Fruit fly (Drosophila melanogaster): Measurements from ENCODE around the gene CG1077.

Gene CG1077

dm6 chr3R:6170737-6171136, 3.5 kb downstream of the CG1077 start (continued):
- peak; percentile 15 for TF ChIP-seq hkb (optimal IDR thresholded peaks at IDR 0.05)
- TF ChIP-seq hkb (GFP tag; IDR thresholded peaks at IDR 0.05) = no peak
- peak; percentile 34 for TF ChIP-seq grau (tag; optimal IDR thresholded peaks at IDR 0.05)
- no peak for TF ChIP-seq CG31441 (GFP tag; IDR thresholded peaks at IDR 0.05)
- TF ChIP-seq chif (GFP tag; optimal IDR thresholded peaks at IDR 0.05) = no peak
- TF ChIP-seq cwo (GFP tag; optimal IDR thresholded peaks at IDR 0.05) = no peak
- TF ChIP-seq CG2875 (GFP tag; optimal IDR thresholded peaks at IDR 0.05) = no peak
- TF ChIP-seq ERR (GFP tag; optimal IDR thresholded peaks at IDR 0.05) = peak; percentile 23
- no peak for TF ChIP-seq oc (tag; optimal IDR thresholded peaks at IDR 0.05)
- TF ChIP-seq CG10431 (GFP tag; optimal IDR thresholded peaks at IDR 0.05) = no peak
- TF ChIP-seq CG13287 (GFP tag; IDR thresholded peaks at IDR 0.05; ENCODE audit: partially characterized antibody) = peak; percentile 48; the same call in 1 of the 2 replicates
- TF ChIP-seq Sin3A (optimal IDR thresholded peaks at IDR 0.05) = no peak
- peak; percentile 25 for TF ChIP-seq zfh2 (GFP tag; optimal IDR thresholded peaks at IDR 0.05)
- TF ChIP-seq vnd (GFP tag; IDR thresholded peaks at IDR 0.05; ENCODE audit: partially characterized antibody) = peak; percentile 23; the same call in 1 of the 3 replicates
- TF ChIP-seq peb (GFP tag; IDR thresholded peaks at IDR 0.05) = no peak
- TF ChIP-seq CG11695 (GFP tag; IDR thresholded peaks at IDR 0.05) = no peak
- peak; percentile 7 for TF ChIP-seq pum (GFP tag; optimal IDR thresholded peaks at IDR 0.05)
- TF ChIP-seq bbx (GFP tag; IDR thresholded peaks at IDR 0.05; ENCODE audit: partially characterized antibody) = 0 out of 2 replicates have a peak, but pooled peaks have one; percentile 29
- TF ChIP-seq CG12659 (GFP tag; optimal IDR thresholded peaks at IDR 0.05) = no peak
- TF ChIP-seq C15 (GFP tag; IDR thresholded peaks at IDR 0.05) = no peak
- no peak for TF ChIP-seq Fer2 (tag; optimal IDR thresholded peaks at IDR 0.05)
- TF ChIP-seq Dip3 (GFP tag; optimal IDR thresholded peaks at IDR 0.05) = peak; percentile 23
- TF ChIP-seq Med (GFP tag) = peak; percentile 89
- TF ChIP-seq CkIIα-i1 (GFP tag; IDR thresholded peaks at IDR 0.05) = no peak
- TF ChIP-seq CG18619 (GFP tag; optimal IDR thresholded peaks at IDR 0.05) = no peak
- TF ChIP-seq twi (tag; optimal IDR thresholded peaks at IDR 0.05) = no peak
- TF ChIP-seq gem (tag; optimal IDR thresholded peaks at IDR 0.05) = no peak
- TF ChIP-seq CG17829 (tag; optimal IDR thresholded peaks at IDR 0.05) = no peak
- no peak for TF ChIP-seq CG2202 (tag; optimal IDR thresholded peaks at IDR 0.05)
- TF ChIP-seq CG12391 (tag; optimal IDR thresholded peaks at IDR 0.05) = no peak
- no peak for TF ChIP-seq cg (GFP tag; optimal IDR thresholded peaks at IDR 0.05)
- no peak for TF ChIP-seq dmrt11E (tag; optimal IDR thresholded peaks at IDR 0.05)
- peak; percentile 13 for TF ChIP-seq CG7839 (tag; optimal IDR thresholded peaks at IDR 0.05)
- no peak for TF ChIP-seq salm (tag; optimal IDR thresholded peaks at IDR 0.05)
- TF ChIP-seq ssp (GFP tag; IDR thresholded peaks at IDR 0.05) = no peak
- no peak for TF ChIP-seq so (GFP tag; IDR thresholded peaks at IDR 0.05)
- TF ChIP-seq CG5245 (GFP tag; optimal IDR thresholded peaks at IDR 0.05) = no peak
- TF ChIP-seq MTF-1 (GFP tag; optimal IDR thresholded peaks at IDR 0.05; ENCODE audit: borderline replicate concordance) = no peak
- TF ChIP-seq CG9215 (GFP tag; IDR thresholded peaks at IDR 0.05) = no peak
- no peak for TF ChIP-seq GATAe (GFP tag; conservative IDR thresholded peaks at IDR 0.05)
- peak; percentile 61; the same call in 1 of the 3 replicates for TF ChIP-seq Opbp (GFP tag; IDR thresholded peaks at IDR 0.05; ENCODE audit: partially characterized antibody)
- peak; percentile 53; the same call in 2 of the 3 replicates for TF ChIP-seq CG16813 (GFP tag; IDR thresholded peaks at IDR 0.05; ENCODE audit: partially characterized antibody)
- TF ChIP-seq Max (GFP tag; optimal IDR thresholded peaks at IDR 0.05) = no peak
- no peak for TF ChIP-seq CG10654 (GFP tag; optimal IDR thresholded peaks at IDR 0.05)
- TF ChIP-seq bab2 (GFP tag; optimal IDR thresholded peaks at IDR 0.05) = no peak
- TF ChIP-seq CG2116 (GFP tag; optimal IDR thresholded peaks at IDR 0.05) = no peak
- TF ChIP-seq MESR4 (GFP tag; optimal IDR thresholded peaks at IDR 0.05) = no peak
- no peak for TF ChIP-seq B-H2 (GFP tag; optimal IDR thresholded peaks at IDR 0.05)
- no peak for TF ChIP-seq CG3281 (GFP tag; optimal IDR thresholded peaks at IDR 0.05)
- TF ChIP-seq gcm (GFP tag; optimal IDR thresholded peaks at IDR 0.05) = no peak
- no peak for TF ChIP-seq CG7786 (GFP tag; optimal IDR thresholded peaks at IDR 0.05)

Measured in whole organism, embryonic.